2 fruit fly cellular contexts compared by ENCODE assay signal in genomic region chr3R:30909032-30909431, dm6.
TF ChIP-seq lines count a peak whose summit lies in the region.

No protein-coding gene starts in this region.

- no peak for TF ChIP-seq CTCF in whole organism, embryonic (GFP tag; optimal IDR thresholded peaks at IDR 0.05; lab: Kevin White, UChicago)

TF ChIP-seq in whole organism, adult, 20 proteins besides CTCF, POLR2A, EP300 and RAD21:
- TF ChIP-seq pad (GFP tag; optimal IDR thresholded peaks at IDR 0.05; lab: Kevin White, UChicago), result peak; percentile 70
- no peak for TF ChIP-seq Clk (GFP tag; optimal IDR thresholded peaks at IDR 0.05; lab: Kevin White, UChicago)
- TF ChIP-seq CG1620 (GFP tag; optimal IDR thresholded peaks at IDR 0.05; lab: Kevin White, UChicago), result no peak
- no peak for TF ChIP-seq Crg-1 (GFP tag; optimal IDR thresholded peaks at IDR 0.05; lab: Kevin White, UChicago)
- no peak for TF ChIP-seq CG7101 (tag; optimal IDR thresholded peaks at IDR 0.05; lab: Kevin White, UChicago)
- TF ChIP-seq CG7045 (GFP tag; optimal IDR thresholded peaks at IDR 0.05; lab: Kevin White, UChicago), result no peak
- TF ChIP-seq Hr96 (GFP tag; optimal IDR thresholded peaks at IDR 0.05; lab: Kevin White, UChicago), result no peak

TF ChIP-seq in whole organism, embryonic, 481 proteins besides CTCF, POLR2A, EP300 and RAD21 (continues in another document):
- TF ChIP-seq Fer2 (tag; optimal IDR thresholded peaks at IDR 0.05; lab: Kevin White, UChicago) (no peak), Abd-B (GFP tag; optimal IDR thresholded peaks at IDR 0.05; lab: Kevin White, UChicago) (no peak), vvl (GFP tag; IDR thresholded peaks at IDR 0.05; lab: Robert Waterston, UW) (no peak), Med (GFP tag; lab: Kevin White, UChicago) (peak; percentile 57), CG10321 (GFP tag; IDR thresholded peaks at IDR 0.05; lab: Robert Waterston, UW) (0 out of 2 replicates have a peak, but pooled peaks have one; percentile 12), sc (optimal IDR thresholded peaks at IDR 0.05; lab: Kevin White, UChicago) (no peak), sc (GFP tag; optimal IDR thresholded peaks at IDR 0.05; lab: Kevin White, UChicago) (no peak), CG18619 (GFP tag; optimal IDR thresholded peaks at IDR 0.05; lab: Kevin White, UChicago) (no peak), CG8290 (GFP tag; optimal IDR thresholded peaks at IDR 0.05; lab: Kevin White, UChicago) (no peak), CG8290 (tag; optimal IDR thresholded peaks at IDR 0.05; lab: Kevin White, UChicago) (no peak), Gug (GFP tag; IDR thresholded peaks at IDR 0.05; lab: Robert Waterston, UW) (no peak), CG10979 (tag; optimal IDR thresholded peaks at IDR 0.05; lab: Kevin White, UChicago) (no peak), bcd (GFP tag; optimal IDR thresholded peaks at IDR 0.05; lab: Kevin White, UChicago) (no peak), CG3065 (GFP tag; optimal IDR thresholded peaks at IDR 0.05; lab: Kevin White, UChicago) (no peak), ci (GFP tag; IDR thresholded peaks at IDR 0.05; lab: Robert Waterston, UW) (no peak), Dip2 (GFP tag; IDR thresholded peaks at IDR 0.05; lab: Robert Waterston, UW) (no peak), CG43689 (GFP tag; IDR thresholded peaks at IDR 0.05; lab: Robert Waterston, UW) (no peak), eve (GFP tag; optimal IDR thresholded peaks at IDR 0.05; lab: Kevin White, UChicago) (no peak), Dll (GFP tag; IDR thresholded peaks at IDR 0.05; lab: Robert Waterston, UW; ENCODE audit: partially characterized antibody) (no peak), Atf3 (GFP tag; optimal IDR thresholded peaks at IDR 0.05; lab: Kevin White, UChicago) (no peak), NfI (GFP tag; optimal IDR thresholded peaks at IDR 0.05; lab: Kevin White, UChicago) (no peak), ewg (GFP tag; optimal IDR thresholded peaks at IDR 0.05; lab: Kevin White, UChicago) (peak; percentile 52), CG9876 (GFP tag; optimal IDR thresholded peaks at IDR 0.05; lab: Kevin White, UChicago) (no peak), Vsx1 (GFP tag; optimal IDR thresholded peaks at IDR 0.05; lab: Kevin White, UChicago) (no peak), CG7987 (GFP tag; optimal IDR thresholded peaks at IDR 0.05; lab: Kevin White, UChicago) (no peak), lilli (GFP tag; optimal IDR thresholded peaks at IDR 0.05; lab: Kevin White, UChicago) (no peak), sens (GFP tag; lab: Kevin White, UChicago) (no peak), YL-1 (GFP tag; optimal IDR thresholded peaks at IDR 0.05; lab: Kevin White, UChicago) (no peak), CG18011 (GFP tag; optimal IDR thresholded peaks at IDR 0.05; lab: Kevin White, UChicago) (no peak), mirr (GFP tag; optimal IDR thresholded peaks at IDR 0.05; lab: Kevin White, UChicago) (no peak), Nf-YB (GFP tag; optimal IDR thresholded peaks at IDR 0.05; lab: Kevin White, UChicago) (peak; percentile 97), HLHmδ (GFP tag; optimal IDR thresholded peaks at IDR 0.05; lab: Kevin White, UChicago) (no peak), luna (GFP tag; optimal IDR thresholded peaks at IDR 0.05; lab: Kevin White, UChicago) (no peak), CG31224 (GFP tag; IDR thresholded peaks at IDR 0.05; lab: Robert Waterston, UW) (no peak), ERR (GFP tag; optimal IDR thresholded peaks at IDR 0.05; lab: Kevin White, UChicago) (no peak), dati (GFP tag; IDR thresholded peaks at IDR 0.05; lab: Robert Waterston, UW) (0 out of 2 replicates have a peak, but pooled peaks have one; percentile 27), sisA (GFP tag; IDR thresholded peaks at IDR 0.05; lab: Robert Waterston, UW) (no peak), ro (GFP tag; IDR thresholded peaks at IDR 0.05; lab: Robert Waterston, UW) (no peak), Ada2b (GFP tag; IDR thresholded peaks at IDR 0.05; lab: Robert Waterston, UW) (no peak), stc (GFP tag; IDR thresholded peaks at IDR 0.05; lab: Robert Waterston, UW) (no peak), dan (GFP tag; IDR thresholded peaks at IDR 0.05; lab: Robert Waterston, UW) (no peak), CG18599 (GFP tag; optimal IDR thresholded peaks at IDR 0.05; lab: Kevin White, UChicago) (no peak), zfh1 (GFP tag; IDR thresholded peaks at IDR 0.05; lab: Robert Waterston, UW) (no peak), Nf-YC (tag; optimal IDR thresholded peaks at IDR 0.05; lab: Kevin White, UChicago) (peak; percentile 97), Hr78 (GFP tag; optimal IDR thresholded peaks at IDR 0.05; lab: Kevin White, UChicago) (no peak), fd64A (GFP tag; optimal IDR thresholded peaks at IDR 0.05; lab: Kevin White, UChicago) (no peak), Antp (GFP tag; optimal IDR thresholded peaks at IDR 0.05; lab: Kevin White, UChicago) (no peak), tna (GFP tag; IDR thresholded peaks at IDR 0.05; lab: Robert Waterston, UW; ENCODE audit: partially characterized antibody) (no peak), Mad (GFP tag; optimal IDR thresholded peaks at IDR 0.05; lab: Kevin White, UChicago) (no peak), Opbp (GFP tag; IDR thresholded peaks at IDR 0.05; lab: Robert Waterston, UW; ENCODE audit: partially characterized antibody) (no peak), Fer3 (tag; optimal IDR thresholded peaks at IDR 0.05; lab: Kevin White, UChicago) (no peak), emc (GFP tag; optimal IDR thresholded peaks at IDR 0.05; lab: Kevin White, UChicago) (no peak), Neu2 (GFP tag; optimal IDR thresholded peaks at IDR 0.05; lab: Kevin White, UChicago; ENCODE audit: borderline replicate concordance) (no peak), Hey (tag; optimal IDR thresholded peaks at IDR 0.05; lab: Kevin White, UChicago) (no peak), CG1832 (GFP tag; optimal IDR thresholded peaks at IDR 0.05; lab: Kevin White, UChicago) (no peak), CG14014 (GFP tag; IDR thresholded peaks at IDR 0.05; lab: Robert Waterston, UW) (no peak), Awh (GFP tag; IDR thresholded peaks at IDR 0.05; lab: Robert Waterston, UW) (no peak), twi (tag; optimal IDR thresholded peaks at IDR 0.05; lab: Kevin White, UChicago) (peak; percentile 41), CG7786 (GFP tag; optimal IDR thresholded peaks at IDR 0.05; lab: Kevin White, UChicago) (no peak), NFAT (GFP tag; IDR thresholded peaks at IDR 0.05; lab: Robert Waterston, UW) (no peak), cad (GFP tag; optimal IDR thresholded peaks at IDR 0.05; lab: Kevin White, UChicago) (no peak), Ets65A (GFP tag; lab: Kevin White, UChicago) (no peak), CG4617 (GFP tag; optimal IDR thresholded peaks at IDR 0.05; lab: Kevin White, UChicago; ENCODE audit: borderline replicate concordance) (no peak), klu (GFP tag; IDR thresholded peaks at IDR 0.05; lab: Robert Waterston, UW) (no peak), gt (GFP tag; IDR thresholded peaks at IDR 0.05; lab: Robert Waterston, UW) (no peak), unc-4 (GFP tag; IDR thresholded peaks at IDR 0.05; lab: Robert Waterston, UW; ENCODE audit: partially characterized antibody) (no peak), grn (GFP tag; optimal IDR thresholded peaks at IDR 0.05; lab: Kevin White, UChicago) (no peak), Dek (tag; optimal IDR thresholded peaks at IDR 0.05; lab: Kevin White, UChicago) (no peak), ATbp (GFP tag; optimal IDR thresholded peaks at IDR 0.05; lab: Kevin White, UChicago) (no peak), org-1 (GFP tag; optimal IDR thresholded peaks at IDR 0.05; lab: Kevin White, UChicago) (no peak), phol (tag; optimal IDR thresholded peaks at IDR 0.05; lab: Kevin White, UChicago) (no peak), crol (GFP tag; IDR thresholded peaks at IDR 0.05; lab: Robert Waterston, UW) (peak; percentile 70), CG11695 (GFP tag; IDR thresholded peaks at IDR 0.05; lab: Robert Waterston, UW) (no peak), row (GFP tag; IDR thresholded peaks at IDR 0.05; lab: Robert Waterston, UW) (no peak), gsb (GFP tag; IDR thresholded peaks at IDR 0.05; lab: Robert Waterston, UW) (no peak), az2 (GFP tag; optimal IDR thresholded peaks at IDR 0.05; lab: Kevin White, UChicago) (no peak), dmrt99B (tag; optimal IDR thresholded peaks at IDR 0.05; lab: Kevin White, UChicago) (no peak), CG15696 (tag; optimal IDR thresholded peaks at IDR 0.05; lab: Kevin White, UChicago) (no peak), CG12155 (GFP tag; optimal IDR thresholded peaks at IDR 0.05; lab: Kevin White, UChicago) (peak; percentile 83), Hr51 (GFP tag; optimal IDR thresholded peaks at IDR 0.05; lab: Kevin White, UChicago) (no peak), CG4404 (GFP tag; IDR thresholded peaks at IDR 0.05; lab: Robert Waterston, UW) (no peak), pho (GFP tag; optimal IDR thresholded peaks at IDR 0.05; lab: Kevin White, UChicago) (no peak), CG12744 (GFP tag; optimal IDR thresholded peaks at IDR 0.05; lab: Kevin White, UChicago) (no peak), da (GFP tag; optimal IDR thresholded peaks at IDR 0.05; lab: Kevin White, UChicago) (no peak), hbn (GFP tag; IDR thresholded peaks at IDR 0.05; lab: Robert Waterston, UW; ENCODE audit: partially characterized antibody) (no peak), CG10274 (GFP tag; optimal IDR thresholded peaks at IDR 0.05; lab: Kevin White, UChicago) (no peak), odd (GFP tag; optimal IDR thresholded peaks at IDR 0.05; lab: Kevin White, UChicago) (no peak), Atf-2 (GFP tag; optimal IDR thresholded peaks at IDR 0.05; lab: Kevin White, UChicago) (no peak), CG33213 (GFP tag; optimal IDR thresholded peaks at IDR 0.05; lab: Kevin White, UChicago) (no peak), CG7556 (GFP tag; optimal IDR thresholded peaks at IDR 0.05; lab: Kevin White, UChicago) (no peak), CG6791 (GFP tag; IDR thresholded peaks at IDR 0.05; lab: Robert Waterston, UW; ENCODE audit: partially characterized antibody) (no peak)
